Worm (Caenorhabditis elegans) whole organism, young adult: ENCODE data around the gene cest-6.
A peak's percentile ranks its signal among the peaks of the same experiment; 100 is the strongest.

ENCODE experiments used
- B0019.2 ChIP-seq: fragments of 200-800 bp; sonication (Bioruptor generic); conservative IDR thresholded peaks from 2 replicates; pipeline ENCODE4 v1.3.6; 2022; ENCODE audit warnings: missing genetic modification reagents, missing genetic modification characterization, missing compliant biosample characterization
- B0035.1 ChIP-seq: sonication (generic microtip); optimal IDR thresholded peaks from 2 replicates; lab custom pipeline; 2016; ENCODE audit warnings: missing genetic modification characterization, mild to moderate bottlenecking, missing compliant biosample characterization, missing genotype, missing genetic modification reagents
- B0336.3 ChIP-seq: fragments of 200-800 bp; sonication (Bioruptor generic); IDR thresholded peaks from 2 replicates; pipeline ENCODE4 v1.3.6; 2022; ENCODE audit warnings: missing genetic modification characterization, missing compliant biosample characterization
- C17E4.6 ChIP-seq: fragments of 200-800 bp; sonication (Bioruptor generic); IDR thresholded peaks from 2 replicates; pipeline ENCODE4 v1.3.6; 2022; ENCODE audit warnings: missing genetic modification reagents, missing genetic modification characterization, missing compliant biosample characterization
- D2030.7 ChIP-seq: fragments of 200-800 bp; sonication (Bioruptor generic); IDR thresholded peaks from 2 replicates; pipeline ENCODE4 v1.3.6; 2022; ENCODE audit warnings: missing genetic modification reagents, missing genetic modification characterization, missing compliant biosample characterization
- F33H1.4 ChIP-seq: fragments of 200-800 bp; sonication (Bioruptor generic); IDR thresholded peaks from 2 replicates; pipeline ENCODE4 v1.3.6; 2022; ENCODE audit warnings: missing genetic modification reagents, missing genetic modification characterization, missing compliant biosample characterization
- F37B4.10 ChIP-seq: fragments of 200-800 bp; sonication (Bioruptor generic); IDR thresholded peaks from 2 replicates; pipeline ENCODE4 v1.3.6; 2022; ENCODE audit warnings: missing genetic modification characterization, missing compliant biosample characterization
- F52B5.7 ChIP-seq: sonication (generic microtip); optimal IDR thresholded peaks from 2 replicates; lab custom pipeline; 2016; ENCODE audit warnings: mild to moderate bottlenecking, missing genetic modification characterization, missing compliant biosample characterization
- F55B11.4 ChIP-seq: sonication (generic microtip); optimal IDR thresholded peaks from 2 replicates; lab custom pipeline; 2016; ENCODE audit warnings: missing compliant biosample characterization, missing genetic modification characterization, borderline replicate concordance; ENCODE audit not compliant: insufficient read depth
- F57A8.1 ChIP-seq: fragments of 200-800 bp; sonication (Bioruptor generic); optimal IDR thresholded peaks from 2 replicates; lab custom pipeline; 2018; ENCODE audit warnings: mild to moderate bottlenecking, missing genetic modification characterization, moderate library complexity, missing compliant biosample characterization
- K11D2.4 ChIP-seq: fragments of 200-800 bp; sonication (Bioruptor generic); IDR thresholded peaks from 2 replicates; pipeline ENCODE4 v1.3.6; 2022; ENCODE audit warnings: missing genetic modification reagents, missing genetic modification characterization, missing compliant biosample characterization
- Y56A3A.18 ChIP-seq: fragments of 200-800 bp; sonication (Bioruptor generic); IDR thresholded peaks from 2 replicates; pipeline ENCODE4 v1.3.6; 2022; ENCODE audit warnings: missing genetic modification reagents, missing genetic modification characterization, missing compliant biosample characterization
- Y67H2A.10 ChIP-seq: fragments of 200-800 bp; sonication (Bioruptor generic); conservative IDR thresholded peaks from 2 replicates; pipeline ENCODE4 v1.3.6; 2022; ENCODE audit warnings: missing genetic modification reagents, missing genetic modification characterization, missing compliant biosample characterization
- Y95B8A.8 ChIP-seq: fragments of 200-800 bp; sonication (Bioruptor generic); IDR thresholded peaks from 2 replicates; pipeline ENCODE4 v1.3.6; 2022; ENCODE audit warnings: missing genetic modification reagents, missing genetic modification characterization, missing compliant biosample characterization
- ama-1 ChIP-seq, 3 experiments: fragments of 150-350 bp in 1 of 3; sonication (generic microtip) in 2 of 3; optimal IDR thresholded peaks; 2 replicates each; lab custom pipeline; 2014 to 2018; ENCODE audit warnings: missing biosample characterization in 2 of 3, missing genetic modification characterization in 2 of 3, missing genetic modification reagents in 2 of 3
- aptf-3 ChIP-seq: fragments of 200-800 bp; sonication (Bioruptor generic); IDR thresholded peaks from 2 replicates; pipeline ENCODE4 v1.3.6; 2022; ENCODE audit warnings: missing genetic modification characterization, missing compliant biosample characterization
- attf-6 ChIP-seq: fragments of 200-800 bp; sonication (Bioruptor generic); IDR thresholded peaks from 2 replicates; pipeline ENCODE4 v1.3.6; 2022; ENCODE audit warnings: missing genetic modification reagents, missing genetic modification characterization, missing compliant biosample characterization
- ccch-3 ChIP-seq: fragments of 200-800 bp; sonication (Bioruptor generic); optimal IDR thresholded peaks from 2 replicates; lab custom pipeline; 2018; ENCODE audit warnings: mild to moderate bottlenecking, missing genetic modification characterization, missing compliant biosample characterization
- ceh-27 ChIP-seq: fragments of 200-800 bp; sonication (Bioruptor generic); optimal IDR thresholded peaks from 2 replicates; lab custom pipeline; 2018; ENCODE audit warnings: mild to moderate bottlenecking, missing genetic modification characterization, moderate library complexity, missing compliant biosample characterization
- dox-1 ChIP-seq: fragments of 200-800 bp; sonication (Bioruptor generic); IDR thresholded peaks from 2 replicates; pipeline ENCODE4 v1.3.6; 2022; ENCODE audit warnings: missing genetic modification reagents, missing genetic modification characterization, missing compliant biosample characterization
- egrh-3 ChIP-seq: fragments of 200-800 bp; sonication (Bioruptor generic); IDR thresholded peaks from 2 replicates; pipeline ENCODE4 v1.3.6; 2022; ENCODE audit warnings: missing genetic modification reagents, missing genetic modification characterization, missing compliant biosample characterization
- hmg-1.2 ChIP-seq: fragments of 200-800 bp; sonication (Bioruptor generic); IDR thresholded peaks from 2 replicates; pipeline ENCODE4 v1.3.6; 2022; ENCODE audit warnings: missing genetic modification reagents, missing genetic modification characterization, missing compliant biosample characterization
- hsf-1 ChIP-seq: fragments of 200-800 bp; sonication (Bioruptor generic); IDR thresholded peaks from 2 replicates; pipeline ENCODE4 v1.3.6; 2022; ENCODE audit warnings: missing genetic modification reagents, missing genetic modification characterization, missing compliant biosample characterization
- let-607 ChIP-seq, 2 experiments: fragments of 200-800 bp in 1 of 2; sonication (Bioruptor generic) in 1 of 2; sonication (generic microtip) in 1 of 2; optimal IDR thresholded peaks; 2 replicates each; lab custom pipeline; 2016 to 2018; ENCODE audit warnings: mild to moderate bottlenecking in 2 of 2, missing compliant biosample characterization in 2 of 2, missing genetic modification characterization in 2 of 2, moderate library complexity in 2 of 2, missing genotype in 1 of 2
- lin-26 ChIP-seq: fragments of 200-800 bp; sonication (Bioruptor generic); IDR thresholded peaks from 2 replicates; pipeline ENCODE4 v1.3.6; 2022; ENCODE audit warnings: missing genetic modification reagents, missing genetic modification characterization, missing compliant biosample characterization
- lin-35 ChIP-seq, 3 experiments: fragments of 150-350 bp in 2 of 3; sonication (generic microtip) in 1 of 3; optimal IDR thresholded peaks; 2 replicates each; lab custom pipeline; 2014 to 2018; ENCODE audit warnings: missing biosample characterization in 3 of 3, missing genetic modification characterization in 3 of 3, missing genetic modification reagents in 3 of 3
- lin-54 ChIP-seq: fragments of 200-800 bp; sonication (Bioruptor generic); optimal IDR thresholded peaks from 2 replicates; lab custom pipeline; 2018; ENCODE audit warnings: mild to moderate bottlenecking, missing genetic modification characterization, missing compliant biosample characterization
- madf-6 ChIP-seq: fragments of 200-800 bp; sonication (Bioruptor generic); IDR thresholded peaks from 2 replicates; pipeline ENCODE4 v1.3.6; 2022; ENCODE audit warnings: missing genetic modification reagents, missing genetic modification characterization, missing compliant biosample characterization
- mcd-1 ChIP-seq: fragments of 200-800 bp; sonication (Bioruptor generic); IDR thresholded peaks from 2 replicates; pipeline ENCODE4 v1.3.6; 2022; ENCODE audit warnings: missing genetic modification reagents, missing genetic modification characterization, missing compliant biosample characterization
- mxl-1 ChIP-seq: sonication (generic microtip); optimal IDR thresholded peaks from 2 replicates; lab custom pipeline; 2016; ENCODE audit warnings: missing genetic modification characterization, missing compliant biosample characterization
- nfya-1 ChIP-seq: sonication (generic microtip); optimal IDR thresholded peaks from 2 replicates; lab custom pipeline; 2017; ENCODE audit warnings: antibody characterized with exemption, missing compliant biosample characterization, missing genetic modification characterization, borderline replicate concordance; ENCODE audit not compliant: insufficient read depth
- nfya-2 ChIP-seq: fragments of 200-800 bp; sonication (Bioruptor generic); IDR thresholded peaks from 2 replicates; pipeline ENCODE4 v1.3.6; 2022; ENCODE audit warnings: missing genetic modification reagents, missing genetic modification characterization, missing compliant biosample characterization
- nfyb-1 ChIP-seq: fragments of 200-800 bp; sonication (Bioruptor generic); IDR thresholded peaks from 2 replicates; pipeline ENCODE4 v1.3.6; 2022; ENCODE audit warnings: missing genetic modification reagents, missing genetic modification characterization, missing compliant biosample characterization
- pbrm-1 ChIP-seq: fragments of 200-800 bp; sonication (Bioruptor generic); IDR thresholded peaks from 2 replicates; pipeline ENCODE4 v1.3.6; 2022; ENCODE audit warnings: missing genetic modification reagents, missing genetic modification characterization, missing compliant biosample characterization
- rpc-1 ChIP-seq, 2 experiments: fragments of 150-350 bp in 1 of 2; sonication (generic microtip) in 1 of 2; optimal IDR thresholded peaks; 2 replicates each; lab custom pipeline; 2014 to 2018; ENCODE audit warnings: missing biosample characterization in 1 of 2, missing genetic modification characterization in 1 of 2, missing genetic modification reagents in 1 of 2, missing genotype in 1 of 2
- snpc-4 ChIP-seq, 5 experiments: fragments of 150-350 bp in 1 of 5; sonication (generic microtip) in 4 of 5; optimal IDR thresholded peaks; 2 replicates each; lab custom pipeline; 2014 to 2018; ENCODE audit warnings: missing genetic modification characterization in 5 of 5, missing biosample characterization in 3 of 5, antibody characterized with exemption in 2 of 5, mild to moderate bottlenecking in 2 of 5, missing compliant biosample characterization in 2 of 5, missing genotype in 2 of 5, moderate library complexity in 2 of 5, missing genetic modification reagents in 1 of 5
- tlf-1 ChIP-seq: fragments of 200-800 bp; sonication (Bioruptor generic); optimal IDR thresholded peaks from 2 replicates; lab custom pipeline; 2018; ENCODE audit warnings: mild to moderate bottlenecking, missing genetic modification characterization, missing compliant biosample characterization
- zfh-2 ChIP-seq: fragments of 200-800 bp; sonication (Bioruptor generic); conservative IDR thresholded peaks from 2 replicates; pipeline ENCODE4 v1.3.6; 2022; ENCODE audit warnings: missing genetic modification reagents, missing genetic modification characterization, missing compliant biosample characterization
- ztf-18 ChIP-seq: sonication (generic microtip); optimal IDR thresholded peaks from 2 replicates; lab custom pipeline; 2016; ENCODE audit warnings: missing genotype, mild to moderate bottlenecking, missing genetic modification characterization, missing compliant biosample characterization
- ztf-28 ChIP-seq: fragments of 200-800 bp; sonication (Bioruptor generic); IDR thresholded peaks from 2 replicates; pipeline ENCODE4 v1.3.6; 2022; ENCODE audit warnings: missing genetic modification reagents, missing genetic modification characterization, missing compliant biosample characterization

cest-6 gene

ce11 chrIV:6909863-6910733 lies 18.2 kb downstream of the cest-6 start, which contains the start of the genes rpn-1 and ribo-1 (continued):
- TF ChIP-seq F57A8.1, result no peak
- peak; percentile 67 for TF ChIP-seq madf-6 (GFP tag; lab: Robert Waterston, UW)
- TF ChIP-seq, all 124 proteins: peak for 18

DNA sequence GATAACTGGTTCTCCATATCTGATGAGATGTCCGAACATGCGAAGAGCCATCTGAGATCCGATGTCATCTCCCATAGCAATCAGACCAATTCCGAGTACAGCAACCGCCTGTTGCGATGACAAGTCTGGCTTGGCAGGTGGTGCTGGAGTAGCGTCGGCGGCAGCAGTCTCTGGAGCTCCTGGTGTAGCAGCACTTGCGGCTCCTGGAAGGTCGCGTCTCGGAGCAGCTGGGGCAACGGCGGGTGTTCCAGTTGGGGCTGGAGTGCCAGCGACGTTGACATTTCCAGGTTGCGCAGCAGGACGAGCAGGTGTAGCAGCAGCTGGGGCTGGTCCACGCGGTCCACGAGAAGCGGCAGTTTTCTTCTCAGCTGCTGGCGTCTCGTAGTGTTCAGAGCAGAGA lies 20.8 kb downstream of the cest-6 start:
- TF ChIP-seq zfh-2, result peak; percentile 96
- TF ChIP-seq lin-26 (GFP tag; lab: Robert Waterston, UW), result peak; percentile 39; the same call in 1 of the 2 replicates
- no peak for TF ChIP-seq B0035.1 (tag; lab: Kevin White, UChicago)
- no peak for TF ChIP-seq K11D2.4 (GFP tag; lab: Robert Waterston, UW)
- 0 out of 2 replicates have a peak, but pooled peaks have one; percentile 77 for TF ChIP-seq F37B4.10 (GFP tag; lab: Robert Waterston, UW)
- TF ChIP-seq ceh-27 (GFP tag; lab: Kevin White, UChicago), result peak; percentile 20
- TF ChIP-seq mcd-1 (GFP tag; lab: Robert Waterston, UW), result peak; percentile 31; the same call in 1 of the 2 replicates
- peak; percentile 92 for TF ChIP-seq egrh-3 (GFP tag; lab: Robert Waterston, UW)
- TF ChIP-seq mxl-1, result no peak
- 0 out of 2 replicates have a peak, but pooled peaks have one; percentile 10 for TF ChIP-seq dox-1 (GFP tag; lab: Robert Waterston, UW)
- no peak for TF ChIP-seq B0019.2 (GFP tag; lab: Robert Waterston, UW)
- no peak for TF ChIP-seq F55B11.4 (tag; lab: Kevin White, UChicago)
- no peak for TF ChIP-seq ztf-28
- TF ChIP-seq F33H1.4 (GFP tag; lab: Robert Waterston, UW), result 0 out of 2 replicates have a peak, but pooled peaks have one; percentile 21

DNA sequence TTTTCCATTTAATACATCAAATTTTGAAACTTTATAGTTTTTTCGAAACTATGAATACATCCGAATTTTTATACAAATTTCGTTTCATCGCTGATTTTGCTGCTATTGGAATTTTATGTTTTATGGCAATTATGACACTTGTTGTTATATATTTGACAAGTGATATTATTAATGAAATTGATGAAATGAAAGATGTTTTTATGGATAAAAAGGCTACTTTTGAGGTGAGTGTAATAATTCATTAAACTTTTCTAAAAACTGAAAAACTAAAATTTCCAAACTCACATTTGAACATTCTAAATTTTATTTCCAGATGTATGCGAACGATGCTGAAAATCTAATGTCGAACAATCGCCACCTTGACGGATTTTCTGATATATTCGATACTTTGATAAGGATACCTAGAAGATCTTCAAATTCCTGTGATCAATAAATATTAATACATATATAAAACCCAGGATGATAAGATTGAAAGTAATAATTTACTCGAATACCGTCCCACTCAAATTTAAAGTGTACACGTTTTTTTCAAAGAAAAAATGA lies 22.3 kb downstream of the cest-6 start, which contains the start of the genes T22D1.17 and T22D1.8:
TSS of gene T22D1.17 (plus strand) at position 51 of the 543 bp plus-strand sequence.
TSS of gene T22D1.8 (minus strand) at position 402 of the 543 bp plus-strand sequence.
- TF ChIP-seq aptf-3 (GFP tag; lab: Robert Waterston, UW), result no peak
- TF ChIP-seq ama-1 (optimal IDR thresholded peaks at IDR 0.05; lab: Kevin White, UChicago), result no peak
- peak; percentile 11 to 63 for TF ChIP-seq ama-1 (GFP tag; optimal IDR thresholded peaks at IDR 0.05; lab: Kevin White, UChicago)
- TF ChIP-seq attf-6 (GFP tag; lab: Robert Waterston, UW), result no peak
- TF ChIP-seq C17E4.6 (GFP tag; lab: Robert Waterston, UW), result peak; percentile 44; the same call in 1 of the 2 replicates
- TF ChIP-seq B0336.3 (GFP tag; lab: Robert Waterston, UW), result peak; percentile 10; the same call in 1 of the 2 replicates
- peak; percentile 63 for TF ChIP-seq D2030.7
- peak; percentile 25 for TF ChIP-seq hmg-1.2 (GFP tag; lab: Robert Waterston, UW)
- TF ChIP-seq lin-35 (GFP tag; optimal IDR thresholded peaks at IDR 0.05; lab: Kevin White, UChicago), result peak in 1 of 3 experiments; percentile 10
- TF ChIP-seq let-607 (tag; optimal IDR thresholded peaks at IDR 0.05; lab: Kevin White, UChicago), result no peak
- no peak for TF ChIP-seq nfya-2 (GFP tag; lab: Robert Waterston, UW)
- TF ChIP-seq zfh-2, result no peak
- peak; percentile 59; the same call in 1 of the 2 replicates for TF ChIP-seq pbrm-1 (GFP tag; lab: Robert Waterston, UW)
- TF ChIP-seq tlf-1 (GFP tag; lab: Kevin White, UChicago), result peak; percentile 33
- TF ChIP-seq ztf-18 (tag; lab: Kevin White, UChicago), result peak; percentile 1
- TF ChIP-seq lin-54 (GFP tag; lab: Kevin White, UChicago), result peak; percentile 60
- TF ChIP-seq Y56A3A.18 (GFP tag; lab: Robert Waterston, UW), result 0 out of 2 replicates have a peak, but pooled peaks have one; percentile 22
- TF ChIP-seq ccch-3, result no peak
- TF ChIP-seq nfyb-1 (GFP tag; lab: Robert Waterston, UW), result peak; percentile 71
- peak; percentile 61; the same call in 1 of the 2 replicates for TF ChIP-seq Y95B8A.8 (GFP tag; lab: Robert Waterston, UW)
- TF ChIP-seq nfya-1 (tag; lab: Kevin White, UChicago), result no peak
- peak; percentile 10 for TF ChIP-seq mxl-1
- no peak for TF ChIP-seq Y67H2A.10 (GFP tag; lab: Robert Waterston, UW)
- peak; percentile 61 for TF ChIP-seq F52B5.7 (tag; lab: Kevin White, UChicago)
- TF ChIP-seq snpc-4 (GFP tag; optimal IDR thresholded peaks at IDR 0.05; lab: Kevin White, UChicago), result no peak
- peak in 1 of 4 experiments; percentile 60 for TF ChIP-seq snpc-4 (tag; optimal IDR thresholded peaks at IDR 0.05; lab: Kevin White, UChicago)
- no peak for TF ChIP-seq rpc-1 (optimal IDR thresholded peaks at IDR 0.05; lab: Kevin White, UChicago)
- no peak for TF ChIP-seq rpc-1 (tag; optimal IDR thresholded peaks at IDR 0.05; lab: Kevin White, UChicago)
- peak; percentile 66 for TF ChIP-seq hsf-1
